Worm (Caenorhabditis elegans) whole organism, young adult: ENCODE measurements around the gene W06A7.2.

Source experiments
- B0019.2 ChIP-seq: fragments of 200-800 bp; sonication (Bioruptor generic); conservative IDR thresholded peaks from 2 replicates; pipeline ENCODE4 v1.3.6; 2022; ENCODE audit warnings: missing genetic modification reagents, missing genetic modification characterization, missing compliant biosample characterization
- B0035.1 ChIP-seq: sonication (generic microtip); optimal IDR thresholded peaks from 2 replicates; lab custom pipeline; 2016; ENCODE audit warnings: missing genetic modification characterization, mild to moderate bottlenecking, missing compliant biosample characterization, missing genotype, missing genetic modification reagents
- B0336.3 ChIP-seq: fragments of 200-800 bp; sonication (Bioruptor generic); IDR thresholded peaks from 2 replicates; pipeline ENCODE4 v1.3.6; 2022; ENCODE audit warnings: missing genetic modification characterization, missing compliant biosample characterization
- F33H1.4 ChIP-seq: fragments of 200-800 bp; sonication (Bioruptor generic); IDR thresholded peaks from 2 replicates; pipeline ENCODE4 v1.3.6; 2022; ENCODE audit warnings: missing genetic modification reagents, missing genetic modification characterization, missing compliant biosample characterization
- F37B4.10 ChIP-seq: fragments of 200-800 bp; sonication (Bioruptor generic); IDR thresholded peaks from 2 replicates; pipeline ENCODE4 v1.3.6; 2022; ENCODE audit warnings: missing genetic modification characterization, missing compliant biosample characterization
- F49E8.2 ChIP-seq: sonication (generic microtip); optimal IDR thresholded peaks from 3 replicates; lab custom pipeline; 2017; ENCODE audit warnings: missing genetic modification characterization, mild to moderate bottlenecking, missing compliant biosample characterization, antibody characterized with exemption, moderate library complexity; ENCODE audit not compliant: insufficient read depth
- F57A8.1 ChIP-seq: fragments of 200-800 bp; sonication (Bioruptor generic); optimal IDR thresholded peaks from 2 replicates; lab custom pipeline; 2018; ENCODE audit warnings: mild to moderate bottlenecking, missing genetic modification characterization, moderate library complexity, missing compliant biosample characterization
- K11D2.4 ChIP-seq: fragments of 200-800 bp; sonication (Bioruptor generic); IDR thresholded peaks from 2 replicates; pipeline ENCODE4 v1.3.6; 2022; ENCODE audit warnings: missing genetic modification reagents, missing genetic modification characterization, missing compliant biosample characterization
- T26A5.8 ChIP-seq: sonication (generic microtip); optimal IDR thresholded peaks from 2 replicates; lab custom pipeline; 2016; ENCODE audit warnings: missing genetic modification characterization, missing compliant biosample characterization
- Y53F4B.3 ChIP-seq: fragments of 200-800 bp; sonication (Bioruptor generic); IDR thresholded peaks from 2 replicates; pipeline ENCODE4 v1.3.6; 2022; ENCODE audit warnings: missing genetic modification reagents, missing genetic modification characterization, missing compliant biosample characterization
- Y67H2A.10 ChIP-seq: fragments of 200-800 bp; sonication (Bioruptor generic); conservative IDR thresholded peaks from 2 replicates; pipeline ENCODE4 v1.3.6; 2022; ENCODE audit warnings: missing genetic modification reagents, missing genetic modification characterization, missing compliant biosample characterization
- Y79H2A.3 ChIP-seq: fragments of 200-800 bp; sonication (Bioruptor generic); conservative IDR thresholded peaks from 2 replicates; pipeline ENCODE4 v1.3.6; 2022; ENCODE audit warnings: missing genetic modification reagents, missing genetic modification characterization, missing compliant biosample characterization
- ZK185.1 ChIP-seq: sonication (generic microtip); optimal IDR thresholded peaks from 2 replicates; lab custom pipeline; 2016; ENCODE audit warnings: mild to moderate bottlenecking, missing genetic modification characterization, missing compliant biosample characterization; ENCODE audit not compliant: poor library complexity, severe bottlenecking
- aptf-3 ChIP-seq: fragments of 200-800 bp; sonication (Bioruptor generic); IDR thresholded peaks from 2 replicates; pipeline ENCODE4 v1.3.6; 2022; ENCODE audit warnings: missing genetic modification characterization, missing compliant biosample characterization
- bed-1 ChIP-seq: fragments of 200-800 bp; sonication (Bioruptor generic); IDR thresholded peaks from 2 replicates; pipeline ENCODE4 v1.3.6; 2022; ENCODE audit warnings: missing genetic modification reagents, missing genetic modification characterization, missing compliant biosample characterization
- cebp-1 ChIP-seq, 2 experiments: fragments of 200-800 bp in 1 of 2; sonication (Bioruptor generic) in 1 of 2; sonication (generic microtip) in 1 of 2; IDR thresholded peaks in 1 of 2; optimal IDR thresholded peaks in 1 of 2; 2 replicates each; pipeline versions ENCODE4 v1.3.6 to Lab custom; 2017 to 2022; ENCODE audit warnings: missing compliant biosample characterization in 2 of 2, missing genetic modification characterization in 2 of 2, mild to moderate bottlenecking in 1 of 2, missing genetic modification reagents in 1 of 2, moderate library complexity in 1 of 2
- ceh-27 ChIP-seq: fragments of 200-800 bp; sonication (Bioruptor generic); optimal IDR thresholded peaks from 2 replicates; lab custom pipeline; 2018; ENCODE audit warnings: mild to moderate bottlenecking, missing genetic modification characterization, moderate library complexity, missing compliant biosample characterization
- ceh-40 ChIP-seq: fragments of 200-800 bp; sonication (Bioruptor generic); IDR thresholded peaks from 2 replicates; pipeline ENCODE4 v1.3.6; 2022; ENCODE audit warnings: missing genetic modification characterization, missing compliant biosample characterization
- ceh-79 ChIP-seq: sonication (generic microtip); optimal IDR thresholded peaks from 2 replicates; lab custom pipeline; 2017; ENCODE audit warnings: mild to moderate bottlenecking, missing genetic modification characterization, missing compliant biosample characterization
- ceh-91 ChIP-seq: fragments of 200-800 bp; sonication (Bioruptor generic); IDR thresholded peaks from 2 replicates; pipeline ENCODE4 v1.3.6; 2022; ENCODE audit warnings: missing genetic modification reagents, missing genetic modification characterization, missing compliant biosample characterization
- dpl-1 ChIP-seq: fragments of 150-350 bp; optimal IDR thresholded peaks from 2 replicates; lab custom pipeline; 2014; ENCODE audit warnings: missing biosample characterization, missing genetic modification reagents, missing genetic modification characterization
- efl-1 ChIP-seq: fragments of 150-350 bp; optimal IDR thresholded peaks from 2 replicates; lab custom pipeline; 2014; ENCODE audit warnings: missing biosample characterization, missing genetic modification reagents, missing genetic modification characterization
- egl-44 ChIP-seq: fragments of 200-800 bp; sonication (Bioruptor generic); IDR thresholded peaks from 2 replicates; pipeline ENCODE4 v1.3.6; 2022; ENCODE audit warnings: missing genetic modification reagents, missing genetic modification characterization, missing compliant biosample characterization
- ets-4 ChIP-seq: fragments of 200-800 bp; sonication (Bioruptor generic); optimal IDR thresholded peaks from 2 replicates; lab custom pipeline; 2018; ENCODE audit warnings: mild to moderate bottlenecking, missing genetic modification characterization, missing compliant biosample characterization
- fkh-3 ChIP-seq: sonication (generic microtip); optimal IDR thresholded peaks from 2 replicates; lab custom pipeline; 2016; ENCODE audit warnings: mild to moderate bottlenecking, missing genetic modification characterization, missing compliant biosample characterization
- hlh-12 ChIP-seq: sonication (generic microtip); optimal IDR thresholded peaks from 2 replicates; lab custom pipeline; 2016; ENCODE audit warnings: missing genetic modification characterization, missing compliant biosample characterization
- hmg-1.2 ChIP-seq: fragments of 200-800 bp; sonication (Bioruptor generic); IDR thresholded peaks from 2 replicates; pipeline ENCODE4 v1.3.6; 2022; ENCODE audit warnings: missing genetic modification reagents, missing genetic modification characterization, missing compliant biosample characterization
- hmg-20 ChIP-seq: fragments of 200-800 bp; sonication (Bioruptor generic); IDR thresholded peaks from 2 replicates; pipeline ENCODE4 v1.3.6; 2022; ENCODE audit warnings: missing genetic modification reagents, missing genetic modification characterization, missing compliant biosample characterization
- lin-35 ChIP-seq, 3 experiments: fragments of 150-350 bp in 2 of 3; sonication (generic microtip) in 1 of 3; optimal IDR thresholded peaks; 2 replicates each; lab custom pipeline; 2014 to 2018; ENCODE audit warnings: missing biosample characterization in 3 of 3, missing genetic modification characterization in 3 of 3, missing genetic modification reagents in 3 of 3
- lin-54 ChIP-seq: fragments of 200-800 bp; sonication (Bioruptor generic); optimal IDR thresholded peaks from 2 replicates; lab custom pipeline; 2018; ENCODE audit warnings: mild to moderate bottlenecking, missing genetic modification characterization, missing compliant biosample characterization
- lir-1 ChIP-seq: fragments of 200-800 bp; sonication (Bioruptor generic); conservative IDR thresholded peaks from 2 replicates; pipeline ENCODE4 v1.3.6; 2022; ENCODE audit warnings: missing genetic modification reagents, missing genetic modification characterization, missing compliant biosample characterization
- madf-8 ChIP-seq: fragments of 200-800 bp; sonication (Bioruptor generic); conservative IDR thresholded peaks from 2 replicates; pipeline ENCODE4 v1.3.6; 2022; ENCODE audit warnings: missing genetic modification reagents, missing genetic modification characterization, missing compliant biosample characterization
- mxl-1 ChIP-seq: sonication (generic microtip); optimal IDR thresholded peaks from 2 replicates; lab custom pipeline; 2016; ENCODE audit warnings: missing genetic modification characterization, missing compliant biosample characterization
- nfyb-1 ChIP-seq: fragments of 200-800 bp; sonication (Bioruptor generic); IDR thresholded peaks from 2 replicates; pipeline ENCODE4 v1.3.6; 2022; ENCODE audit warnings: missing genetic modification reagents, missing genetic modification characterization, missing compliant biosample characterization
- nhr-179 ChIP-seq: sonication (generic microtip); optimal IDR thresholded peaks from 2 replicates; lab custom pipeline; 2016; ENCODE audit warnings: mild to moderate bottlenecking, missing genetic modification characterization, missing compliant biosample characterization
- nhr-90 ChIP-seq: sonication (generic microtip); optimal IDR thresholded peaks from 2 replicates; lab custom pipeline; 2016; ENCODE audit warnings: missing genotype, mild to moderate bottlenecking, missing genetic modification characterization, missing compliant biosample characterization
- pha-4 ChIP-seq: fragments of 150-350 bp; sonication (generic microtip); optimal IDR thresholded peaks from 2 replicates; lab custom pipeline; 2014; ENCODE audit warnings: missing biosample characterization, missing genetic modification reagents, missing genetic modification characterization
- rec-8 ChIP-seq, 2 experiments: sonication (generic microtip); optimal IDR thresholded peaks; 2 replicates each; lab custom pipeline; 2016; ENCODE audit warnings: mild to moderate bottlenecking in 2 of 2, missing genetic modification characterization in 2 of 2, missing genetic modification reagents in 2 of 2, missing genotype in 2 of 2, missing biosample characterization in 1 of 2, missing compliant biosample characterization in 1 of 2, moderate library complexity in 1 of 2
- snpc-3.4 ChIP-seq: sonication (generic microtip); optimal IDR thresholded peaks from 2 replicates; lab custom pipeline; 2017; ENCODE audit warnings: missing genetic modification characterization, mild to moderate bottlenecking, missing compliant biosample characterization, antibody characterized with exemption, moderate library complexity, missing genotype, missing genetic modification reagents
- tlf-1 ChIP-seq: fragments of 200-800 bp; sonication (Bioruptor generic); optimal IDR thresholded peaks from 2 replicates; lab custom pipeline; 2018; ENCODE audit warnings: mild to moderate bottlenecking, missing genetic modification characterization, missing compliant biosample characterization
- zfh-2 ChIP-seq: fragments of 200-800 bp; sonication (Bioruptor generic); conservative IDR thresholded peaks from 2 replicates; pipeline ENCODE4 v1.3.6; 2022; ENCODE audit warnings: missing genetic modification reagents, missing genetic modification characterization, missing compliant biosample characterization
- ztf-22 ChIP-seq: fragments of 200-800 bp; sonication (Bioruptor generic); optimal IDR thresholded peaks from 2 replicates; lab custom pipeline; 2018; ENCODE audit warnings: mild to moderate bottlenecking, missing genetic modification characterization, moderate library complexity, missing compliant biosample characterization
- ztf-26 ChIP-seq: sonication (generic microtip); optimal IDR thresholded peaks from 2 replicates; lab custom pipeline; 2017; ENCODE audit warnings: missing genetic modification characterization, missing compliant biosample characterization
- ztf-6 ChIP-seq: fragments of 200-800 bp; sonication (Bioruptor generic); IDR thresholded peaks from 2 replicates; pipeline ENCODE4 v1.3.6; 2022; ENCODE audit warnings: missing genetic modification reagents, missing genetic modification characterization, missing compliant biosample characterization

W06A7.2 gene

ce11 chrV:14848510-14849206 is 27.0 kb downstream of the W06A7.2 start (continued):
- TF ChIP-seq hmg-1.2 (GFP tag; lab: Robert Waterston, UW) (peak; percentile 47; the same call in 1 of the 2 replicates), hmg-20 (GFP tag; lab: Robert Waterston, UW) (no peak), ceh-79 (no peak), lin-54 (GFP tag; lab: Kevin White, UChicago) (peak; percentile 19), efl-1 (no peak), bed-1 (GFP tag; lab: Robert Waterston, UW) (no peak), lir-1 (GFP tag; lab: Robert Waterston, UW) (no peak; the same call in 1 of the 2 replicates), aptf-3 (no peak), B0336.3 (peak; percentile 28; the same call in 1 of the 2 replicates), ceh-27 (GFP tag; lab: Kevin White, UChicago) (no peak), ets-4 (GFP tag; lab: Kevin White, UChicago) (no peak), K11D2.4 (GFP tag; lab: Robert Waterston, UW) (peak; percentile 62), fkh-3 (tag; lab: Kevin White, UChicago) (no peak), snpc-3.4 (tag; lab: Kevin White, UChicago) (no peak), Y79H2A.3 (GFP tag; lab: Robert Waterston, UW) (no peak), pha-4 (tag; lab: Kevin White, UChicago) (no peak), Y53F4B.3 (GFP tag; lab: Robert Waterston, UW) (no peak), B0035.1 (tag; lab: Kevin White, UChicago) (no peak), nfyb-1 (GFP tag; lab: Robert Waterston, UW) (peak; percentile 66; the same call in 1 of the 2 replicates), nhr-90 (tag; lab: Kevin White, UChicago) (peak; percentile 44), rec-8 (tag; optimal IDR thresholded peaks at IDR 0.05; lab: Kevin White, UChicago) (no peak)

DNA sequence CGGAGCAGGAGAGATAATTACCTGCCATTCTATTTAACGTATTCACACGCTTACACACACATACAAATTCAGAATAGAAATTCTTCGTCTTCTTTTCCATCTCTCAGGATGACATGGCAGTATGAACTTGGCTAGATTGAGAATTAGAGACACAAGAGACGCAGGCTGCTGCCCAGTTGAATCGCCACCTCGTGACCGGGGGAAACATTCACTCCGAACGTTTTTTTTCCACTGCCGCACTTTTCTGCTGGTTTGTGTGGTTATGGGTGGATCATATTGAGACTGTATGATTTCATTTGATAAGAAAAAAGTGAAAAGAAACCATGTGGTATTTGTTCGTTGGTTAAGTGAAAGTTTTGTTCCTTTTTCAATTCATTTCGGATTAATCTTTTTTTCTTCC is 28.0 kb downstream of the W06A7.2 start:
- 0 out of 2 replicates have a peak, but pooled peaks have one; percentile 24 for TF ChIP-seq cebp-1 (GFP tag; IDR thresholded peaks at IDR 0.05; lab: Robert Waterston, UW)
- TF ChIP-seq cebp-1 (tag; optimal IDR thresholded peaks at IDR 0.05; lab: Kevin White, UChicago), result peak; percentile 76
- no peak for TF ChIP-seq hlh-12 (tag; lab: Kevin White, UChicago)
- TF ChIP-seq Y67H2A.10, result no peak
- peak; percentile 53 for TF ChIP-seq ZK185.1 (tag; lab: Kevin White, UChicago)
- TF ChIP-seq F57A8.1 (GFP tag; lab: Kevin White, UChicago), result no peak
- no peak for TF ChIP-seq F33H1.4 (GFP tag; lab: Robert Waterston, UW)
- TF ChIP-seq tlf-1 (GFP tag; lab: Kevin White, UChicago), result peak; percentile 39
- no peak for TF ChIP-seq ceh-91 (GFP tag; lab: Robert Waterston, UW)
- TF ChIP-seq B0336.3, result peak; percentile 50; the same call in 1 of the 2 replicates
- TF ChIP-seq mxl-1, result no peak
- 0 out of 2 replicates have a peak, but pooled peaks have one; percentile 30 for TF ChIP-seq F37B4.10 (GFP tag; lab: Robert Waterston, UW)
- no peak for TF ChIP-seq F49E8.2 (tag; lab: Kevin White, UChicago)
- TF ChIP-seq B0019.2 (GFP tag; lab: Robert Waterston, UW), result no peak
- peak; percentile 66 for TF ChIP-seq nhr-90 (tag; lab: Kevin White, UChicago)
- peak; percentile 70 for TF ChIP-seq ztf-22 (GFP tag; lab: Kevin White, UChicago)
- TF ChIP-seq nhr-179 (tag; lab: Kevin White, UChicago), result no peak
- TF ChIP-seq nfyb-1 (GFP tag; lab: Robert Waterston, UW), result peak; percentile 72; the same call in 1 of the 2 replicates
- TF ChIP-seq egl-44 (GFP tag; lab: Robert Waterston, UW), result no peak
- TF ChIP-seq ztf-6, result no peak
- TF ChIP-seq dpl-1 (GFP tag; lab: Kevin White, UChicago), result no peak
- no peak for TF ChIP-seq ceh-40
- TF ChIP-seq bed-1 (GFP tag; lab: Robert Waterston, UW), result no peak
- peak; percentile 57; the same call in 1 of the 2 replicates for TF ChIP-seq zfh-2
- no peak for TF ChIP-seq pha-4 (tag; lab: Kevin White, UChicago)
- TF ChIP-seq B0035.1 (tag; lab: Kevin White, UChicago), result no peak
- no peak for TF ChIP-seq madf-8 (GFP tag; lab: Robert Waterston, UW)
- no peak for TF ChIP-seq T26A5.8 (tag; lab: Kevin White, UChicago)
- no peak for TF ChIP-seq fkh-3 (tag; lab: Kevin White, UChicago)
- TF ChIP-seq ztf-26 (tag; lab: Kevin White, UChicago), result peak; percentile 79
- TF ChIP-seq lin-35 (GFP tag; optimal IDR thresholded peaks at IDR 0.05; lab: Kevin White, UChicago), result peak in 1 of 3 experiments; percentile 54
